Worm (Caenorhabditis elegans) whole organism, L1 larva: ENCODE results near the gene ceh-27.

Experiments used
- C04F5.9 ChIP-seq: sonication (generic microtip); optimal IDR thresholded peaks from 2 replicates; lab custom pipeline; 2016; ENCODE audit warnings: missing genetic modification characterization, missing compliant biosample characterization
- ceh-82 ChIP-seq, 3 experiments: fragments of 150-350 bp in 1 of 3; sonication (generic microtip) in 2 of 3; optimal IDR thresholded peaks; 2 replicates each; lab custom pipeline; 2014 to 2017; ENCODE audit warnings: missing biosample characterization in 3 of 3, missing genetic modification characterization in 3 of 3
- ces-1 ChIP-seq: fragments of 150-350 bp; optimal IDR thresholded peaks from 2 replicates; lab custom pipeline; 2014; ENCODE audit warnings: missing biosample characterization, missing genetic modification reagents, missing genetic modification characterization
- dsc-1 ChIP-seq: sonication (generic microtip); optimal IDR thresholded peaks from 2 replicates; lab custom pipeline; 2016; ENCODE audit warnings: mild to moderate bottlenecking, missing genetic modification characterization, missing compliant biosample characterization
- efl-1 ChIP-seq, 4 experiments: fragments of 150-350 bp; optimal IDR thresholded peaks in 3 of 4; peaks in 1 of 4; 1 replicate in 1 of 4; 2 replicates in 3 of 4; lab custom pipeline; 2014; ENCODE audit warnings: missing biosample characterization in 2 of 4, missing genetic modification characterization in 2 of 4, missing genetic modification reagents in 2 of 4
- egl-27 ChIP-seq, 2 experiments: fragments of 150-350 bp in 1 of 2; sonication (generic microtip); optimal IDR thresholded peaks; 3 replicates each; lab custom pipeline; 2017 to 2018; ENCODE audit warnings: missing biosample characterization in 2 of 2, missing genetic modification characterization in 2 of 2, missing genetic modification reagents in 2 of 2
- elt-2 ChIP-seq: sonication (generic microtip); optimal IDR thresholded peaks from 2 replicates; lab custom pipeline; 2016; ENCODE audit warnings: missing genetic modification characterization, mild to moderate bottlenecking, inconsistent platforms, missing compliant biosample characterization, missing genetic modification reagents
- fkh-4 ChIP-seq: sonication (generic microtip); optimal IDR thresholded peaks from 2 replicates; lab custom pipeline; 2016; ENCODE audit warnings: missing compliant biosample characterization, missing genetic modification characterization, borderline replicate concordance
- irx-1 ChIP-seq: sonication (generic microtip); optimal IDR thresholded peaks from 2 replicates; lab custom pipeline; 2016; ENCODE audit warnings: missing genetic modification characterization, missing compliant biosample characterization
- lin-14 ChIP-seq: fragments of 200-800 bp; sonication (Bioruptor generic); optimal IDR thresholded peaks from 2 replicates; lab custom pipeline; 2018; ENCODE audit warnings: mild to moderate bottlenecking, missing genetic modification characterization, moderate library complexity, missing compliant biosample characterization
- lin-15B ChIP-seq: fragments of 150-350 bp; sonication (generic microtip); optimal IDR thresholded peaks from 3 replicates; lab custom pipeline; 2014; ENCODE audit warnings: missing biosample characterization, missing genetic modification characterization
- lin-35 ChIP-seq, 2 experiments: fragments of 150-350 bp; optimal IDR thresholded peaks; 2 replicates each; lab custom pipeline; 2014; ENCODE audit warnings: missing biosample characterization in 2 of 2, missing genetic modification characterization in 2 of 2, missing genetic modification reagents in 2 of 2
- lsy-2 ChIP-seq, 2 experiments: fragments of 150-350 bp; optimal IDR thresholded peaks; 2 replicates each; lab custom pipeline; 2014; ENCODE audit warnings: missing biosample characterization in 2 of 2, missing genetic modification characterization in 2 of 2
- mab-9 ChIP-seq: fragments of 200-800 bp; sonication (Bioruptor generic); IDR thresholded peaks from 2 replicates; pipeline ENCODE4 v1.3.6; 2022; ENCODE audit warnings: missing genetic modification reagents, missing genetic modification characterization, missing compliant biosample characterization
- nhr-11 ChIP-seq: fragments of 150-350 bp; optimal IDR thresholded peaks from 2 replicates; lab custom pipeline; 2014; ENCODE audit warnings: missing biosample characterization, missing genetic modification characterization
- nhr-12 ChIP-seq: sonication (generic microtip); optimal IDR thresholded peaks from 2 replicates; lab custom pipeline; 2017; ENCODE audit warnings: missing biosample characterization, missing genetic modification characterization
- nhr-28 ChIP-seq: fragments of 150-350 bp; optimal IDR thresholded peaks from 2 replicates; lab custom pipeline; 2014; ENCODE audit warnings: missing biosample characterization, missing genetic modification characterization
- nhr-47 ChIP-seq: sonication (generic microtip); optimal IDR thresholded peaks from 2 replicates; lab custom pipeline; 2016; ENCODE audit warnings: mild to moderate bottlenecking, missing genetic modification characterization, moderate library complexity, missing compliant biosample characterization
- nhr-84 ChIP-seq: sonication (generic microtip); optimal IDR thresholded peaks from 2 replicates; lab custom pipeline; 2017; ENCODE audit warnings: missing biosample characterization, missing genetic modification characterization
- nhr-85 ChIP-seq: sonication (generic microtip); peaks from one replicate; lab custom pipeline; 2016; ENCODE audit warnings: missing genetic modification characterization, inconsistent platforms, missing compliant biosample characterization
- nhr-90 ChIP-seq: sonication (generic microtip); optimal IDR thresholded peaks from 2 replicates; lab custom pipeline; 2016; ENCODE audit warnings: mild to moderate bottlenecking, missing genetic modification characterization, missing compliant biosample characterization; ENCODE audit not compliant: poor library complexity
- unc-98 ChIP-seq: fragments of 200-800 bp; sonication (Bioruptor generic); IDR thresholded peaks from 2 replicates; pipeline ENCODE4 v1.3.6; 2022; ENCODE audit warnings: missing genetic modification characterization, missing compliant biosample characterization
- vab-15 ChIP-seq: sonication (generic microtip); optimal IDR thresholded peaks from 2 replicates; lab custom pipeline; 2017; ENCODE audit warnings: missing genotype, mild to moderate bottlenecking, missing genetic modification characterization, missing compliant biosample characterization
- zag-1 ChIP-seq: fragments of 150-350 bp; optimal IDR thresholded peaks from 2 replicates; lab custom pipeline; 2014; ENCODE audit warnings: missing biosample characterization, missing genetic modification characterization

ceh-27 gene

DNA sequence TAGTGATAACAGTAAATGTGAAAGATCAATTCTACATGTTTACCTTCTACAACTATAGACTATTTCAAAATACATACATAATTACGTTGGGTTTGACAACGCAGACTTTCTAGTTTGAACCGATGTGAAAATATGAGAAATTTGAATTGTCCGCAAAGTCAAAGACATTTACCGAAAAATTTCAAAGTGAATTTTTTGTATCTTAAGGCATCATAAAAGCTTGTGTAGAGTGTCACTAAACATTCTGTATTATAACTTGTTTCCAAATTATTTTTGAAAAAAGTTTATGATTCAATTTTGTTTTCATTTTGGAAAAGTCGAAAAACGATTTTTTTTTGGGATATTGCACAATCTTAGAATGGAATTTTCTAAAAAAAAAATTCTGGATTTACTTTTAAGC lies 29.3 kb downstream of the ceh-27 start:
- TF ChIP-seq lsy-2 (tag; optimal IDR thresholded peaks at IDR 0.05; lab: Kevin White, UChicago) (no peak), ces-1 (GFP tag; lab: Kevin White, UChicago) (no peak)

DNA sequence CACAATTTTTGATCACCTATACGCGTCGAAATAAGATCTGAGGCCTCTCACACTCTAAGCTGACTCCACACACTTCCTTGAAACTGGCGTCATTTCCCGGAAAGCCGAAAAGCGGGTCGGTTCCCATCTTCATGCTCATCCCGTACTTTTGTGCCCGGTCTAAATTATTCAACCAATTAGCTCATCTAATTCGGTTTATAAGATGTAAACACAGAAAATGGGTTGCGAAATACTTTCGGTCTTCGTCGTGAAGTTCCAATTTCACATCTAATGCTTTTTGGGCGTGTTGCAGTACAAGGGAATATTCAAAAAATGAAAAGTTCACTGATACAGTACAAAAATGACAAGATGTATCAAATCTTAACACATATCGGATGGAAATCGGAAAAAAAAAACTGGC lies 33.8 kb downstream of the ceh-27 start:
- no peak for TF ChIP-seq efl-1 (optimal IDR thresholded peaks at IDR 0.05; lab: Kevin White, UChicago)
- no peak for TF ChIP-seq efl-1 (GFP tag; optimal IDR thresholded peaks at IDR 0.05 in 1 of 2; lab: Kevin White, UChicago)
- peak; percentile 34 for TF ChIP-seq dsc-1
- TF ChIP-seq lin-14 (GFP tag; lab: Kevin White, UChicago) = peak; percentile 18

DNA sequence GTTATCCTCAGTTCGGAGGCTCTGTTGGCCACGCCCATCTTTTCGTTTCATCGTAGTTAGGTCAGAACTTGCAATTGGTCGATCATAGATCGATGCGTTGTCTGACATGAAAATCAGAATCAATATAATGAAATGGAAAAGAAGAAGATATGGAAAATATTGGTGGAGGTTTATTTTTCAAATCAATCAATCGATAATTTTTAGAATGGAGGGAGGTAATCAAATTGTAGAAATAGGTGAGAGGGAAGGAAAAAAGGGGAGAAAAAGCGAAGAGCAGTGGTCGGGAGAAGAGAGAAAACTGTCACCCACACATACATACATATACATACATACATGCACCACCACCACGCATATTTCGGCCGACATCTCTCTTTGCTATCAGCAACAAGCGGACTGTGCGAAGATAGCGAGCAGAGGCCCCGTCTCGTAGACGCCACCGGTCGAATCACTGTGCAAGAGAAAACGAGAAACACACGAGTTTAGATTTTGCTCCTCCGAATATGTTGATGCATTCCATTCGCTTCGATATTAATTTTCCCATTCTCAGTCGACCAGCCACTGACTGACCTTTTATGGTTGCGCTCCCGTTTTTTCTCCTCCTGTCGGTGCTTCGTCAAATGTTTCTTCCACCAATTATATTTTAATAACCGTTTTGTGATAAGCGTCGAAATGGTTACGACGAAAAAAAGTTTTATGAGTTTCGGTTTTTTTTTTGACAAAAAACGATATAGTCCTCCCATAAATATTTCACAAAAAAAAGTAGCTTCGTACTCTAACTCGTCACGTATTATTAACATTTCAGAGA lies 35.5 kb downstream of the ceh-27 start, which contains the start of gene F35B12.10:
F35B12.10 (minus strand) TSS at position 51 of the 805 bp plus-strand sequence.
- no peak for TF ChIP-seq lin-15B
- no peak for TF ChIP-seq C04F5.9
- peak; percentile 69 for TF ChIP-seq elt-2 (tag; lab: Kevin White, UChicago)
- no peak for TF ChIP-seq ceh-82 (tag; optimal IDR thresholded peaks at IDR 0.05; lab: Kevin White, UChicago)
- no peak for TF ChIP-seq fkh-4 (tag; lab: Kevin White, UChicago)
- no peak for TF ChIP-seq efl-1 (optimal IDR thresholded peaks at IDR 0.05; lab: Kevin White, UChicago)
- peak in 1 of 2 experiments; percentile 1 for TF ChIP-seq efl-1 (GFP tag; optimal IDR thresholded peaks at IDR 0.05 in 1 of 2; lab: Kevin White, UChicago)
- no peak for TF ChIP-seq nhr-11 (tag; lab: Kevin White, UChicago)
- no peak for TF ChIP-seq nhr-28
- TF ChIP-seq nhr-90 (tag; lab: Kevin White, UChicago) = peak; percentile 1
- TF ChIP-seq unc-98 (GFP tag; lab: Robert Waterston, UW) = no peak

DNA sequence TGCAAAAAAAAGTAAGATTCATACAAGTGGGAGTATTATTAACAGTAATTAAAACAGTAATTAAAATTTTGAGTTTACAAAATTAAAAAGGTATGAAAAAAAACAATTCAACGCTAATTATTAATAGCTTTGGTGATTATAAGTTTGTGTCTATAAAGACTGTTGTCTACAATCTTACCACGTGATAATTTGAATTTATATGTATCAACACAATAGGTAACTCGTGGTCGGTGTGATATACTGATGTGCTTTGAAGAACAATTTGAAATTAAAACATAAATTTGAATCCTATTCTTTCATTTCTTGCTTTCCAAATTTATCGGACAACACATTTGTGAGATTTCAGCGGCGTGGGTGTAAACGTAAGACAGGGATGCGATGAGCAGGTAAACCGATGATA lies 37.1 kb downstream of the ceh-27 start:
- TF ChIP-seq elt-2 (tag; lab: Kevin White, UChicago) = no peak
- peak in 1 of 2 experiments; percentile 12 for TF ChIP-seq lin-35 (GFP tag; optimal IDR thresholded peaks at IDR 0.05; lab: Kevin White, UChicago)
- TF ChIP-seq zag-1 (tag; lab: Kevin White, UChicago) = no peak
- TF ChIP-seq, all 84 proteins: peak for 1

DNA sequence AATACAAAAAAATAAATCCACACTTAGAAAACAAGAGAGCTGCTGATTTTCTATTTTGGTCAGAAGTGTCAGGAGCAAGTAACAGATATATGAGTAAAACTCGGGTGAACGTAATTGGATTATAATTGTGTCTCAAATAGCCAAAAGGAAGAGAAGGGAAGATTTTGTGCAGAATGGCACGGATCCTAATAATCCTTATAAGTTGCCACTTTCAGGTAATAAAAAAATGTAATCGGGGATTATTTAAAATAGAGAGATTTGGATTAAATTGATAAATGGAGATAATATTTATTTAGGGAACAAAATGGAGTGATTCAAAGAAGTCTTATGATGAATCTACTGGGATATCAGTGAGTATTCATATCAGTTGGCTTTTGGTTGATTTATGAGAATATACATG lies 39.9 kb downstream of the ceh-27 start:
- TF ChIP-seq nhr-47 = peak; percentile 19
- peak; percentile 95 for TF ChIP-seq dsc-1
- TF ChIP-seq nhr-84 (tag; lab: Kevin White, UChicago) = no peak

DNA sequence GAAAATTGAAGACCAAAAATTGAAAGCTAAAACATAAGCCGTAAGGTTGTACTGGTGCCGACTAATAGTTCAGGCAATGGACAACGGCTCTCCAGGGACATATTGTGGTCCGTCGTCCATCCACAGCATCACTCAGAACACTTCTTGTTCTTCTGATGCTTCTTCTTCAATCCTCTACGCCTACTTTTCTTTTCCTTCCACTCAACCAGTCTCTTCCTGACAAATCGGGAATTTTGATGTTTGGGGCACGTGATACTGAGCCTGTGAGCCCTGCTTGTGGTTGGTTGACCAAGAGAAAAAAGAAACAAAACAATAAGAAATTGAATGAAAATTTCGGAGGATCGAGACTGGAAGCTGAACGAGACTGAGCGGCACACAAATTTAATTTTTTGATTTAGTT lies 43.6 kb downstream of the ceh-27 start:
- peak; percentile 33 for TF ChIP-seq lin-14 (GFP tag; lab: Kevin White, UChicago)
- TF ChIP-seq elt-2 (tag; lab: Kevin White, UChicago) = no peak

DNA sequence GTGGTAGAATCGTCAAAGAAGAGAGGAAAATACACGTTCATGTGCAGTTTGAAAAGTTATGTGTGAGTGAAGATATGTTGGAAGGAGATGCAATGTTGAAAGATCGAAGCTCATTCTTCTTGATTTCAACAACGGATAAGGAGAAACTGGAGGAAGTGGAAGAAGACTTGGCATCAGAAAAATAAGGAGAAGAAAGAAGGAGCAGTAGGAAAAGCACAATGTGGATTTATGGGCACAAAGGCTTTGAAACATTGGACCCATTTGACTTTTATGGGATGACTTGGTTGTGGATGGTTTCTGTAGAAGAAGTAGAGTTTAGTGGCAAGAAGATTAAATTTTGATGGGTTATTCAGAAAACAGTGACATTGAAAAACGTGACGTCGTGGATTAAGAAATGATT lies 44.8 kb downstream of the ceh-27 start:
- 0 out of 2 replicates have a peak, but pooled peaks have one; percentile 14 for TF ChIP-seq mab-9 (GFP tag; lab: Robert Waterston, UW)
- no peak for TF ChIP-seq nhr-85 (tag; lab: Kevin White, UChicago)
- peak; percentile 1 for TF ChIP-seq lin-14 (GFP tag; lab: Kevin White, UChicago)
- TF ChIP-seq, all 84 proteins: peak for 2

DNA sequence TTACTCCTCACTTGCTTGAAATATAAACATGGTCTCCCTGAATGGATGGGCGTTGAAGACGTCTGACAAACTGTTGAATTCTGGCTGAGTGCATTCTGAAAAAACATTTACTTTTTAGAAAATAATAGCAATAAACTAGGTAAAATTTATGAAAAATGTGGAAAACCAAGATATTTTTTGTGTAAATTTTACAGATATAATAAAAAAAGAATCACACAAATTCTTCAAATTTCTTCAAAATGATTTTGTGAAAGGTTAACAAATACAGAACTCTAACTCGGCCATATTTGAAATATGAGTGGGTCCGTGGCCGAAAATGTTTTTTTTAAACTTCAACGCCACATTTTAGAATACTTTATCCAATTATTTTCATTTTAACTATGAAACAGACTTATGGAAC lies 46.7 kb downstream of the ceh-27 start, which contains the start of gene glb-15:
glb-15 (minus strand) TSS at position 101 of the 400 bp plus-strand sequence.
- TF ChIP-seq egl-27 (tag; optimal IDR thresholded peaks at IDR 0.05; lab: Kevin White, UChicago) (no peak), nhr-12 (tag; lab: Kevin White, UChicago) (no peak), vab-15 (tag; lab: Kevin White, UChicago) (no peak), irx-1 (tag; lab: Kevin White, UChicago) (no peak), nhr-84 (tag; lab: Kevin White, UChicago) (no peak)
- TF ChIP-seq, all 84 proteins: peak for 0
